4 fruit fly cellular contexts compared by ENCODE assay signal in the genomic region with DNA sequence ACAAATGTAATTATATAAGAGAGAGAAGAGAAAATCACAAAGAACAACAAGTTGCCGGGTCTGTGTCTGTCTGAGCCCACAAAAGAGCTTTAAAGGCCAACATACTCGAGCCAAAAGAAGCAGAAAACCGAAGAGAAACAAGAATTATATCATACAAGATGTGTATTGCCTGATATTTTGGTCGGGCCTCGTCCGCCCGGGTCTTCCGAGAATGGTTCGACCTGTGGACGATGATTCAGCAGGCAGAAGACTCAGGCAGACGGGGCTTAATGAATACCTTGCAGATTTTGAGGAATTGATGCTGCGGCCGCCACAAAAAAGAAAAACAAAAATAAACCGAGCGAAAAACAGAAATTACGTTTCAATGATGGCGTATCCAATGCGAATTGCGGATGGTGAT.
A peak's percentile ranks its signal among the peaks of the same experiment; 100 is the strongest.
TF ChIP-seq lines count a peak whose summit lies in the region.

No protein-coding gene starts in this region.

- TF ChIP-seq CTCF in whole organism, embryonic (GFP tag; optimal IDR thresholded peaks at IDR 0.05; lab: Kevin White, UChicago): no peak

TF ChIP-seq in whole organism, embryonic, 481 proteins besides CTCF, POLR2A, EP300 and RAD21:
- TF ChIP-seq Pdp1 (GFP tag; optimal IDR thresholded peaks at IDR 0.05; lab: Kevin White, UChicago): peak in 1 of 2 experiments; percentile 58
- peak; percentile 62 for TF ChIP-seq Ets65A (GFP tag; lab: Kevin White, UChicago)
- no peak for TF ChIP-seq fd64A (GFP tag; optimal IDR thresholded peaks at IDR 0.05; lab: Kevin White, UChicago)
- no peak for TF ChIP-seq CG13424 (tag; optimal IDR thresholded peaks at IDR 0.05; lab: Kevin White, UChicago)

TF ChIP-seq in whole organism, prepupa, 60 proteins besides CTCF, POLR2A, EP300 and RAD21:
- TF ChIP-seq vri (GFP tag; optimal IDR thresholded peaks at IDR 0.05; lab: Kevin White, UChicago) (peak; percentile 82), Eip78C (GFP tag; lab: Kevin White, UChicago) (peak; percentile 4), CG3032 (tag; optimal IDR thresholded peaks at IDR 0.05; lab: Kevin White, UChicago) (no peak), Smox (GFP tag; optimal IDR thresholded peaks at IDR 0.05; lab: Kevin White, UChicago) (no peak), CG6854 (GFP tag; optimal IDR thresholded peaks at IDR 0.05; lab: Kevin White, UChicago) (peak; percentile 9), CG6792 (GFP tag; optimal IDR thresholded peaks at IDR 0.05; lab: Kevin White, UChicago) (no peak)

TF ChIP-seq in whole organism, pupa, 21 proteins besides CTCF, POLR2A, EP300 and RAD21:
- TF ChIP-seq CG4496 (GFP tag; IDR thresholded peaks at IDR 0.05; lab: Robert Waterston, UW) (0 out of 3 replicates have a peak, but pooled peaks have one; percentile 22), EcR (GFP tag; optimal IDR thresholded peaks at IDR 0.05; lab: Kevin White, UChicago) (peak; percentile 75), CG9948 (tag; optimal IDR thresholded peaks at IDR 0.05; lab: Kevin White, UChicago) (no peak)

TF ChIP-seq in whole organism, wandering third instar larva, 38 proteins besides CTCF, POLR2A, EP300 and RAD21:
- TF ChIP-seq usp (GFP tag; optimal IDR thresholded peaks at IDR 0.05; lab: Kevin White, UChicago) (no peak), Myc (optimal IDR thresholded peaks at IDR 0.05; lab: Kevin White, UChicago) (no peak), psq (GFP tag; optimal IDR thresholded peaks at IDR 0.05; lab: Kevin White, UChicago) (peak; percentile 13), Vsx2 (GFP tag; optimal IDR thresholded peaks at IDR 0.05; lab: Kevin White, UChicago; ENCODE audit: partially characterized antibody) (peak; percentile 39), brk (GFP tag; optimal IDR thresholded peaks at IDR 0.05; lab: Kevin White, UChicago) (peak; percentile 12)
TF ChIP-seq in whole organism, wandering third instar larva: peak in this region for 3.

Comparison
In these comparisons a context has a peak if more than half of its experiments do, and no peak if none do; other contexts are left out.
1. Of the 7 proteins assayed by ChIP-seq in both whole organism, embryonic and whole organism, prepupa: peak only in whole organism, embryonic: none; only in whole organism, prepupa: CG6854; in both: none; in neither: 6.